Worm (Caenorhabditis elegans) whole organism, mixed stage, embryonic: Measurements from ENCODE around the gene grsp-1.

Experiments
- elt-1 ChIP-seq: sonication (generic microtip); optimal IDR thresholded peaks from 2 replicates; lab custom pipeline; 2017; ENCODE audit warnings: missing genetic modification characterization, mild to moderate bottlenecking, missing compliant biosample characterization, antibody characterized with exemption, moderate library complexity, borderline replicate concordance; ENCODE audit not compliant: insufficient read depth
- elt-3 ChIP-seq: fragments of 150-350 bp; optimal IDR thresholded peaks from 2 replicates; lab custom pipeline; 2014; ENCODE audit warnings: missing biosample characterization, missing genetic modification characterization
- nhr-2 ChIP-seq: fragments of 150-350 bp; optimal IDR thresholded peaks from 2 replicates; lab custom pipeline; 2014; ENCODE audit warnings: missing biosample characterization, missing genetic modification characterization
- nhr-237 ChIP-seq: fragments of 150-350 bp; optimal IDR thresholded peaks from 2 replicates; lab custom pipeline; 2014; ENCODE audit warnings: missing biosample characterization, missing genetic modification characterization
- nhr-28 ChIP-seq: fragments of 150-350 bp; optimal IDR thresholded peaks from 2 replicates; lab custom pipeline; 2014; ENCODE audit warnings: missing biosample characterization, missing genetic modification characterization
- sem-2 ChIP-seq: fragments of 200-800 bp; sonication (Bioruptor generic); optimal IDR thresholded peaks from 2 replicates; lab custom pipeline; 2018; ENCODE audit warnings: mild to moderate bottlenecking, missing genetic modification characterization, missing compliant biosample characterization
- unc-39 ChIP-seq: fragments of 150-350 bp; optimal IDR thresholded peaks from 2 replicates; lab custom pipeline; 2014; ENCODE audit warnings: missing biosample characterization, missing genetic modification characterization

ce11 chrV:19632546-19632945 lies 23.3 kb downstream of the grsp-1 start, which contains the start of gene Y43F8C.5:
- TF ChIP-seq nhr-237, result no peak
- no peak for TF ChIP-seq nhr-2
- TF ChIP-seq elt-1 (tag; lab: Kevin White, UChicago), result no peak
- no peak for TF ChIP-seq nhr-28
- TF ChIP-seq elt-3 (tag; lab: Kevin White, UChicago), result no peak
- TF ChIP-seq unc-39 (tag; lab: Kevin White, UChicago), result no peak
- no peak for TF ChIP-seq sem-2 (GFP tag; lab: Kevin White, UChicago)
